Worm (Caenorhabditis elegans) whole organism, late embryonic: ENCODE results near the gene F33C8.4.

Experiments used
- ceh-14 ChIP-seq: sonication (generic microtip); optimal IDR thresholded peaks from 2 replicates; lab custom pipeline; 2016; ENCODE audit warnings: missing genotype, missing genetic modification characterization, missing compliant biosample characterization
- ceh-45 ChIP-seq: fragments of 200-800 bp; sonication (Bioruptor generic); IDR thresholded peaks from 2 replicates; pipeline ENCODE4 v1.3.6; 2022; ENCODE audit warnings: missing genetic modification reagents, missing genetic modification characterization, missing compliant biosample characterization
- fkh-10 ChIP-seq: fragments of 150-350 bp; optimal IDR thresholded peaks from 2 replicates; lab custom pipeline; 2014; ENCODE audit warnings: missing biosample characterization, missing genetic modification reagents, missing genetic modification characterization

- TF ChIP-seq fkh-10 (GFP tag; lab: Kevin White, UChicago) (no peak), ceh-14 (tag; lab: Kevin White, UChicago) (no peak), ceh-45 (GFP tag; lab: Robert Waterston, UW) (no peak)
Observed at ce11 chrX:14737623-14738022, 5.5 kb downstream of the F33C8.4 start.
